Worm (Caenorhabditis elegans) whole organism, L3 larva: Measurements from ENCODE around the gene nasp-2.

Experiments
- egl-27 ChIP-seq: sonication (generic microtip); optimal IDR thresholded peaks from 4 replicates; lab custom pipeline; 2017; ENCODE audit warnings: missing biosample characterization, missing genetic modification reagents, missing genetic modification characterization
- elt-3 ChIP-seq, 3 experiments: fragments of 150-350 bp in 1 of 3; sonication (generic microtip) in 2 of 3; optimal IDR thresholded peaks; 2 replicates in 2 of 3; 4 replicates in 1 of 3; lab custom pipeline; 2014 to 2017; ENCODE audit warnings: missing biosample characterization in 3 of 3, missing genetic modification characterization in 3 of 3
- unc-39 ChIP-seq: sonication (generic microtip); optimal IDR thresholded peaks from 4 replicates; lab custom pipeline; 2017; ENCODE audit warnings: missing biosample characterization, missing genetic modification characterization
- zag-1 ChIP-seq: fragments of 150-350 bp; optimal IDR thresholded peaks from 2 replicates; lab custom pipeline; 2014; ENCODE audit warnings: missing biosample characterization, missing genetic modification characterization

DNA sequence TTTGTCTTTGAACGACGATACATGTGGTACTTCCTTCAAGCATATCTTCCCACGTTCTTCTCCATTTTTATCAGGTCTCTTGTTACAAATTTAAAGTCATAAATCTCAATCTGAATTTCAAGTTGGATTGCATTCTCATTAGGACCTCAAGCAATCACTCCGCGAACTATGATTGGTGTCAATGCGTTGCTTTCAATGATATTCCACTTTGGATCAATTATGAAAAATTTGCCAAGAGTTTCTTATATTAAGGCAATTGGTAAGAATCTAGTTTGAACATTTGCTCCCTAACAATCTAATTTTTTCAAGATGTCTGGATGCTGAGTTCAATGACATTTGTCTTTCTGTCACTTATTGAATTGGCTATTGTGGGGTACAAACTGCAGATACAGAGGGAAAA is 30.2 kb upstream of the nasp-2 start:
- TF ChIP-seq unc-39 (no peak), elt-3 (tag; optimal IDR thresholded peaks at IDR 0.05; lab: Kevin White, UChicago) (no peak), zag-1 (tag; lab: Kevin White, UChicago) (no peak), egl-27 (tag; lab: Kevin White, UChicago) (no peak)
